Worm (Caenorhabditis elegans) whole organism, early embryonic: ENCODE results near the gene srh-76.

Experiments
- B0310.2 ChIP-seq: sonication (generic microtip); optimal IDR thresholded peaks from 2 replicates; lab custom pipeline; 2016; ENCODE audit warnings: mild to moderate bottlenecking, missing genetic modification characterization, missing compliant biosample characterization
- F13C5.2 ChIP-seq: sonication (generic microtip); optimal IDR thresholded peaks from 2 replicates; lab custom pipeline; 2017; ENCODE audit warnings: mild to moderate bottlenecking, missing genetic modification characterization, inconsistent platforms, missing compliant biosample characterization
- aly-1 ChIP-seq: sonication (generic microtip); optimal IDR thresholded peaks from 2 replicates; lab custom pipeline; 2016; ENCODE audit warnings: missing genetic modification characterization, missing compliant biosample characterization
- ama-1 ChIP-seq: fragments of 150-350 bp; optimal IDR thresholded peaks from 2 replicates; lab custom pipeline; 2014
- ceh-13 ChIP-seq: fragments of 200-800 bp; sonication (Bioruptor generic); optimal IDR thresholded peaks from 2 replicates; lab custom pipeline; 2018; ENCODE audit warnings: mild to moderate bottlenecking, missing genetic modification characterization, missing compliant biosample characterization
- ceh-36 ChIP-seq: sonication (generic microtip); optimal IDR thresholded peaks from 2 replicates; lab custom pipeline; 2016; ENCODE audit warnings: missing genetic modification characterization, inconsistent platforms, missing compliant biosample characterization
- ets-7 ChIP-seq: sonication (generic microtip); optimal IDR thresholded peaks from 2 replicates; lab custom pipeline; 2016; ENCODE audit warnings: missing genotype, missing genetic modification characterization, missing compliant biosample characterization
- flt-1 ChIP-seq: fragments of 200-800 bp; sonication (Bioruptor generic); IDR thresholded peaks from 2 replicates; pipeline ENCODE4 v1.3.6; 2022; ENCODE audit warnings: missing genetic modification characterization, missing compliant biosample characterization
- hmbx-1 ChIP-seq: sonication (generic microtip); optimal IDR thresholded peaks from 2 replicates; lab custom pipeline; 2016; ENCODE audit warnings: mild to moderate bottlenecking, missing genetic modification characterization, missing compliant biosample characterization
- hmg-4 ChIP-seq: fragments of 200-800 bp; sonication (Bioruptor generic); optimal IDR thresholded peaks from 2 replicates; lab custom pipeline; 2018; ENCODE audit warnings: mild to moderate bottlenecking, missing genetic modification characterization, missing compliant biosample characterization
- hnd-1 ChIP-seq: sonication (generic microtip); optimal IDR thresholded peaks from 2 replicates; lab custom pipeline; 2016; ENCODE audit warnings: missing genetic modification characterization, missing compliant biosample characterization
- pes-1 ChIP-seq: fragments of 200-800 bp; sonication (Bioruptor generic); IDR thresholded peaks from 2 replicates; pipeline ENCODE4 v1.3.6; 2022; ENCODE audit warnings: missing genetic modification reagents, missing genetic modification characterization, missing compliant biosample characterization
- scrt-1 ChIP-seq: fragments of 200-800 bp; sonication (Bioruptor generic); IDR thresholded peaks from 2 replicates; pipeline ENCODE4 v1.3.6; 2022; ENCODE audit warnings: missing genetic modification characterization, missing compliant biosample characterization
- sea-1 ChIP-seq: fragments of 200-800 bp; sonication (Bioruptor generic); conservative IDR thresholded peaks from 2 replicates; pipeline ENCODE4 v1.3.6; 2022; ENCODE audit warnings: missing genetic modification characterization, missing compliant biosample characterization
- tbx-11 ChIP-seq: fragments of 200-800 bp; sonication (Bioruptor generic); IDR thresholded peaks from 2 replicates; pipeline ENCODE4 v1.3.6; 2022; ENCODE audit warnings: missing genetic modification characterization, missing compliant biosample characterization
- tbx-37 ChIP-seq: fragments of 200-800 bp; sonication (Bioruptor generic); conservative IDR thresholded peaks from 2 replicates; pipeline ENCODE4 v1.3.6; 2022; ENCODE audit warnings: missing genetic modification reagents, missing genetic modification characterization, missing compliant biosample characterization
- tra-4 ChIP-seq: sonication (generic microtip); optimal IDR thresholded peaks from 2 replicates; lab custom pipeline; 2017; ENCODE audit warnings: missing genetic modification characterization, missing compliant biosample characterization

Gene srh-76

ce11 chrV:5871759-5872158, 38.1 kb downstream of the srh-76 start, which contains the start of gene C02G6.2:
Gene C02G6.2 (plus strand): TSS chrV:5872059.
- TF ChIP-seq ets-7 (tag; lab: Kevin White, UChicago) (no peak), tbx-11 (GFP tag; lab: Robert Waterston, UW) (no peak), ama-1 (lab: Kevin White, UChicago) (no peak), scrt-1 (GFP tag; lab: Robert Waterston, UW) (no peak), hmbx-1 (tag; lab: Kevin White, UChicago) (no peak), tra-4 (tag; lab: Kevin White, UChicago) (no peak), F13C5.2 (tag; lab: Kevin White, UChicago) (no peak), sea-1 (no peak), pes-1 (GFP tag; lab: Robert Waterston, UW) (no peak), ceh-13 (GFP tag; lab: Kevin White, UChicago) (no peak), ceh-36 (tag; lab: Kevin White, UChicago) (no peak)

ce11 chrV:5876966-5877365, 43.3 kb downstream of the srh-76 start:
- TF ChIP-seq flt-1 (GFP tag; lab: Robert Waterston, UW), result no peak
- TF ChIP-seq F13C5.2 (tag; lab: Kevin White, UChicago), result no peak
- TF ChIP-seq ama-1 (lab: Kevin White, UChicago), result no peak
- TF ChIP-seq pes-1 (GFP tag; lab: Robert Waterston, UW), result no peak
- no peak for TF ChIP-seq ceh-13 (GFP tag; lab: Kevin White, UChicago)

ce11 chrV:5880064-5880463, 46.4 kb downstream of the srh-76 start, which contains the start of gene C02G6.3:
Gene C02G6.3 (plus strand): TSS chrV:5880364.
- TF ChIP-seq tbx-11 (GFP tag; lab: Robert Waterston, UW) (no peak), B0310.2 (tag; lab: Kevin White, UChicago) (no peak), aly-1 (tag; lab: Kevin White, UChicago) (no peak), ceh-13 (GFP tag; lab: Kevin White, UChicago) (no peak), ceh-36 (tag; lab: Kevin White, UChicago) (no peak), scrt-1 (GFP tag; lab: Robert Waterston, UW) (no peak)

ce11 chrV:5882429-5882828, 48.8 kb downstream of the srh-76 start:
- TF ChIP-seq tra-4 (tag; lab: Kevin White, UChicago) (no peak), hmbx-1 (tag; lab: Kevin White, UChicago) (no peak), tbx-37 (GFP tag; lab: Robert Waterston, UW) (no peak), B0310.2 (tag; lab: Kevin White, UChicago) (no peak), ceh-36 (tag; lab: Kevin White, UChicago) (no peak), hnd-1 (tag; lab: Kevin White, UChicago) (no peak), scrt-1 (GFP tag; lab: Robert Waterston, UW) (no peak), ets-7 (tag; lab: Kevin White, UChicago) (no peak), sea-1 (no peak), F13C5.2 (tag; lab: Kevin White, UChicago) (no peak), pes-1 (GFP tag; lab: Robert Waterston, UW) (no peak)

ce11 chrV:5883735-5884134, 50.1 kb downstream of the srh-76 start, which contains the start of gene C04E6.8:
Gene C04E6.8 (minus strand): TSS chrV:5883835.
- TF ChIP-seq pes-1 (GFP tag; lab: Robert Waterston, UW) (no peak), hmg-4 (GFP tag; lab: Kevin White, UChicago) (no peak), scrt-1 (GFP tag; lab: Robert Waterston, UW) (no peak), F13C5.2 (tag; lab: Kevin White, UChicago) (no peak), ceh-36 (tag; lab: Kevin White, UChicago) (no peak), tbx-37 (GFP tag; lab: Robert Waterston, UW) (no peak), sea-1 (no peak), ets-7 (tag; lab: Kevin White, UChicago) (no peak)
